Fruit fly (Drosophila melanogaster) whole organism, adult: ENCODE data around the gene ph-p.

Experiments used
- CG11617 ChIP-seq: fragments of 200-800 bp; sonication (Bioruptor generic); optimal IDR thresholded peaks from 2 replicates; lab custom pipeline; 2017; ENCODE audit warnings: mild to moderate bottlenecking, missing biosample characterization, missing genetic modification reagents, missing genetic modification characterization
- CG12768 ChIP-seq: fragments of 200-800 bp; sonication (Bioruptor generic); optimal IDR thresholded peaks from 2 replicates; lab custom pipeline; 2017; ENCODE audit warnings: missing biosample characterization, missing genetic modification characterization, mild to moderate bottlenecking, moderate library complexity, missing genetic modification reagents
- CG14711 ChIP-seq: fragments of 200-800 bp; sonication (Bioruptor generic); optimal IDR thresholded peaks from 2 replicates; lab custom pipeline; 2018; ENCODE audit warnings: missing biosample characterization, mild to moderate bottlenecking, missing genetic modification characterization, moderate library complexity
- CG1620 ChIP-seq: fragments of 200-800 bp; sonication (Bioruptor generic); optimal IDR thresholded peaks from 2 replicates; lab custom pipeline; 2016; ENCODE audit warnings: missing biosample characterization, missing genetic modification characterization
- CG33017 ChIP-seq: fragments of 200-800 bp; sonication (Bioruptor generic); optimal IDR thresholded peaks from 2 replicates; lab custom pipeline; 2018; ENCODE audit warnings: missing biosample characterization, mild to moderate bottlenecking, missing genetic modification characterization, moderate library complexity
- CG5204 ChIP-seq: fragments of 200-800 bp; sonication (Bioruptor generic); optimal IDR thresholded peaks from 2 replicates; lab custom pipeline; 2016; ENCODE audit warnings: missing biosample characterization, missing genetic modification characterization
- CG7045 ChIP-seq: fragments of 200-800 bp; sonication (Bioruptor generic); optimal IDR thresholded peaks from 2 replicates; lab custom pipeline; 2017; ENCODE audit warnings: missing biosample characterization, mild to moderate bottlenecking, missing genetic modification characterization
- CG7101 ChIP-seq: fragments of 200-800 bp; sonication (Bioruptor generic); optimal IDR thresholded peaks from 2 replicates; lab custom pipeline; 2018; ENCODE audit warnings: missing biosample characterization, mild to moderate bottlenecking, missing genetic modification characterization, moderate library complexity
- Clk ChIP-seq: fragments of 200-800 bp; sonication (Bioruptor generic); optimal IDR thresholded peaks from 2 replicates; lab custom pipeline; 2017; ENCODE audit warnings: missing biosample characterization, missing genetic modification characterization
- Crg-1 ChIP-seq: fragments of 200-800 bp; sonication (Bioruptor generic); optimal IDR thresholded peaks from 2 replicates; lab custom pipeline; 2016; ENCODE audit warnings: missing biosample characterization, missing genetic modification characterization
- Hr96 ChIP-seq: fragments of 200-800 bp; sonication (Bioruptor generic); optimal IDR thresholded peaks from 2 replicates; lab custom pipeline; 2016; ENCODE audit warnings: missing biosample characterization, missing genetic modification characterization
- Mnt ChIP-seq: fragments of 200-800 bp; sonication (Bioruptor generic); optimal IDR thresholded peaks from 2 replicates; lab custom pipeline; 2016; ENCODE audit warnings: missing biosample characterization, mild to moderate bottlenecking, missing genetic modification characterization
- bab1 ChIP-seq: fragments of 200-800 bp; sonication (Bioruptor generic); optimal IDR thresholded peaks from 3 replicates; lab custom pipeline; 2019; ENCODE audit warnings: missing biosample characterization, mild to moderate bottlenecking, missing genetic modification characterization, moderate library complexity
- cic ChIP-seq: fragments of 200-800 bp; sonication (Bioruptor generic); optimal IDR thresholded peaks from 2 replicates; lab custom pipeline; 2017; ENCODE audit warnings: missing biosample characterization, mild to moderate bottlenecking, missing genetic modification characterization, moderate library complexity
- cnc ChIP-seq, 2 experiments: fragments of >200 bp; optimal IDR thresholded peaks; 2 replicates each; lab custom pipeline; 2017
- kay ChIP-seq: fragments of 200-800 bp; sonication (Bioruptor generic); peaks from one replicate; lab custom pipeline; 2016; ENCODE audit warnings: missing biosample characterization, missing genetic modification characterization, borderline replicate concordance
- ovo ChIP-seq: fragments of 200-800 bp; sonication (Bioruptor generic); optimal IDR thresholded peaks from 2 replicates; lab custom pipeline; 2016; ENCODE audit warnings: missing biosample characterization, missing genetic modification characterization
- pad ChIP-seq: fragments of 200-800 bp; sonication (Bioruptor generic); optimal IDR thresholded peaks from 3 replicates; lab custom pipeline; 2017; ENCODE audit warnings: missing biosample characterization, missing genetic modification characterization, mild to moderate bottlenecking, moderate library complexity, missing genetic modification reagents
- tj ChIP-seq: fragments of 200-800 bp; sonication (Bioruptor generic); optimal IDR thresholded peaks from 3 replicates; lab custom pipeline; 2017; ENCODE audit warnings: missing biosample characterization, mild to moderate bottlenecking, missing genetic modification characterization, moderate library complexity
- toe ChIP-seq: fragments of 200-800 bp; sonication (Bioruptor generic); optimal IDR thresholded peaks from 2 replicates; lab custom pipeline; 2016; ENCODE audit warnings: missing biosample characterization, missing genetic modification characterization

ph-p gene

DNA sequence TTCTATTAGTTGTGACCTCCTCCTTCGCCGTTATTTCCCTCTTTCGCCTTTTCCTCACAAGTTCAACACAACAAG, at the start of gene ph-p:
Gene ph-p (minus strand): TSS at position 30 of the 75 bp plus-strand sequence.
- TF ChIP-seq Hr96 (GFP tag; lab: Kevin White, UChicago) (no peak), CG33017 (tag; lab: Kevin White, UChicago) (no peak), cic (GFP tag; lab: Kevin White, UChicago) (no peak), cnc (optimal IDR thresholded peaks at IDR 0.05; lab: Kevin White, UChicago) (no peak), tj (GFP tag; lab: Kevin White, UChicago) (no peak), Mnt (GFP tag; lab: Kevin White, UChicago) (no peak), Crg-1 (GFP tag; lab: Kevin White, UChicago) (no peak), CG5204 (GFP tag; lab: Kevin White, UChicago) (no peak), ovo (GFP tag; lab: Kevin White, UChicago) (no peak), toe (GFP tag; lab: Kevin White, UChicago) (no peak), CG11617 (no peak), kay (GFP tag; lab: Kevin White, UChicago) (no peak), bab1 (GFP tag; lab: Kevin White, UChicago) (no peak), CG14711 (tag; lab: Kevin White, UChicago) (no peak), CG12768 (no peak), CG7045 (GFP tag; lab: Kevin White, UChicago) (no peak), CG7101 (tag; lab: Kevin White, UChicago) (no peak), CG1620 (GFP tag; lab: Kevin White, UChicago) (no peak), Clk (no peak), pad (GFP tag; lab: Kevin White, UChicago) (no peak)

dm6 chrX:2187520-2187919, 49.3 kb upstream of the ph-p start, which contains the start of gene CG3457:
TSS of gene CG3457 (plus strand) at chrX:2187820.
- TF ChIP-seq Crg-1 (GFP tag; lab: Kevin White, UChicago) (no peak), Clk (no peak), Hr96 (GFP tag; lab: Kevin White, UChicago) (no peak), pad (GFP tag; lab: Kevin White, UChicago) (peak; percentile 15)

DNA sequence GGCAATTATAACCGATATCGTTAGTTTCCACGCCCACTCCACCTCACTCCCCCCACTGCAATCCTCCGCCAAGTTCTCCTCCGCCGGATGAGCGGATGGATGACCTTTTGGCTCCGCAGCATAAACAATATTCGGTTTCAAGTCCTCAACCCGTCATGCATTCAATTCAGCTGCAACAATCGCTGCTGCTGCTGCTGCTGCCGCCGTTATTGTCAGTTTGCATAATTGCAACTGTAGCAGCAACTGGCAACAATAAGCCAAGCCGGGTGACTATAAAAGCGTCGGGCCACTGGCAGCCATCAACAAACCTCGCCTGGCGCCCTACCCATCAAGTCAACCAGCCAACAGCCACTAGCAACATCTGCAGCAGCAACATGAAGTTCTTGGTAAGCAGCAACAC, 48.4 kb upstream of the ph-p start, which contains the start of gene CG17777:
Gene CG17777 (plus strand): TSS at position 301 of the 400 bp plus-strand sequence.
- no peak for TF ChIP-seq bab1 (GFP tag; lab: Kevin White, UChicago)
- no peak for TF ChIP-seq cic (GFP tag; lab: Kevin White, UChicago)
- no peak for TF ChIP-seq tj (GFP tag; lab: Kevin White, UChicago)
- no peak for TF ChIP-seq toe (GFP tag; lab: Kevin White, UChicago)
- TF ChIP-seq CG7045 (GFP tag; lab: Kevin White, UChicago) = no peak
- TF ChIP-seq Crg-1 (GFP tag; lab: Kevin White, UChicago) = no peak
- TF ChIP-seq CG1620 (GFP tag; lab: Kevin White, UChicago) = no peak
- no peak for TF ChIP-seq CG7101 (tag; lab: Kevin White, UChicago)
- no peak for TF ChIP-seq CG12768
- TF ChIP-seq Clk = no peak
- TF ChIP-seq kay (GFP tag; lab: Kevin White, UChicago) = no peak
- TF ChIP-seq CG5204 (GFP tag; lab: Kevin White, UChicago) = no peak
- no peak for TF ChIP-seq ovo (GFP tag; lab: Kevin White, UChicago)
- no peak for TF ChIP-seq CG14711 (tag; lab: Kevin White, UChicago)
- no peak for TF ChIP-seq Mnt (GFP tag; lab: Kevin White, UChicago)

- peak; percentile 24 for TF ChIP-seq CG7101 (tag; lab: Kevin White, UChicago)
- no peak for TF ChIP-seq toe (GFP tag; lab: Kevin White, UChicago)
- TF ChIP-seq CG14711 (tag; lab: Kevin White, UChicago) = no peak
- no peak for TF ChIP-seq Clk
- peak; percentile 99 for TF ChIP-seq Mnt (GFP tag; lab: Kevin White, UChicago)
- no peak for TF ChIP-seq CG7045 (GFP tag; lab: Kevin White, UChicago)
- TF ChIP-seq CG5204 (GFP tag; lab: Kevin White, UChicago) = no peak
- peak; percentile 5 for TF ChIP-seq CG11617
- TF ChIP-seq Crg-1 (GFP tag; lab: Kevin White, UChicago) = no peak
- no peak for TF ChIP-seq kay (GFP tag; lab: Kevin White, UChicago)
- TF ChIP-seq cic (GFP tag; lab: Kevin White, UChicago) = peak; percentile 13
- TF ChIP-seq bab1 (GFP tag; lab: Kevin White, UChicago) = peak; percentile 45
- TF ChIP-seq tj (GFP tag; lab: Kevin White, UChicago) = peak; percentile 10
Measured at dm6 chrX:2184563-2184962, 46.4 kb upstream of the ph-p start, which contains the start of the genes Nmd3 and CG17776. TSS of gene Nmd3 (minus strand) at chrX:2184668. TSS of gene CG17776 (plus strand) at chrX:2184725.

DNA sequence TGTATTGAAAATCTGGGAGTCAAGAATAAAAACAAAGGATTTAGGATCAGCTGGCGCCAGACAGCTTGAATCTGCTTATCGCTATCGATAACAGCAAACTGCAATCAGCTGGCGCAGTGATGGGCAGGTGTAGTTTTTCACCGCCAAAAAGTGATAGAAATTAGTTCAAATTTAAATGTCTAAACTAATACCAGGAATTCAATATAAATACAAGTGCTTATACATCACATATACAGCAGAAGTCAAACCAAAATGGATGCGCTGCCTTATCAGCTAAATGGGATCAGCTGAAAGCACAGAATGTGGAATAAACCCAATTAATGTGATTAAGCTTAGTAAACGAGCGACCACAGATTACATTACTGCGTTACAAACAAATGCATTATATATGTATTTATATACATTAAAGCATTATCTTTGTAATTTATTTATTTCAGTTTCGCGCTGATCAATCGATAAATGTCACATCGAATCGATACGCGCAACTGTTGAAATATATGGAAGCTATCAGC, 42.6 kb upstream of the ph-p start, which contains the start of gene pn:
Gene pn (plus strand): TSS at position 462 of the 512 bp plus-strand sequence.
- peak; percentile 6 for TF ChIP-seq bab1 (GFP tag; lab: Kevin White, UChicago)
- peak; percentile 33 for TF ChIP-seq Mnt (GFP tag; lab: Kevin White, UChicago)
- TF ChIP-seq CG11617 = peak; percentile 41
- TF ChIP-seq tj (GFP tag; lab: Kevin White, UChicago) = peak; percentile 31
- no peak for TF ChIP-seq CG7045 (GFP tag; lab: Kevin White, UChicago)
- no peak for TF ChIP-seq CG12768
- peak; percentile 14 for TF ChIP-seq cic (GFP tag; lab: Kevin White, UChicago)

DNA sequence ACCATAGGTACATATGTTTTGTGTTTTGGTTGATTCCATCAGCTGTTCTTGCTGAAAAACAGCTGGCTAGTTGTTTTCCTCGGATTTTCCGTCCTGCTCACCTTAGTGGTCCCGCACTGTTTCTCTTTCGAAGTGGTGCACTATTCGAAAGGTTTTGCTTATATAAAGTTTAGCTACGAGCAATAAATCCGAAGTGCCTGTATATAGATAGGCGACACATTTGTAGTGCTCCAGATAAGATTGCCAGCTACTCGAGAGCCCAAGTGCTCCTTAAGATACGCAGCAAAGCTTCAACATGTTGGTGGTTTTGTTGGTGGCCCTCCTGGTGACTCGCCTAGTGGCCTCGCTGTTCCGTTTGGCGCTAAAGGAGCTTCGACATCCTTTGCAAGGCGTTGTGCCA, 40.6 kb upstream of the ph-p start, which contains the start of gene Cyp4ae1:
Gene Cyp4ae1 (plus strand): TSS at position 206 of the 400 bp plus-strand sequence.
- no peak for TF ChIP-seq Crg-1 (GFP tag; lab: Kevin White, UChicago)
- peak; percentile 25 for TF ChIP-seq cic (GFP tag; lab: Kevin White, UChicago)
- peak; percentile 16 for TF ChIP-seq Mnt (GFP tag; lab: Kevin White, UChicago)
- TF ChIP-seq cnc (optimal IDR thresholded peaks at IDR 0.05; lab: Kevin White, UChicago) = no peak
- no peak for TF ChIP-seq ovo (GFP tag; lab: Kevin White, UChicago)
- TF ChIP-seq CG14711 (tag; lab: Kevin White, UChicago) = no peak
